Worm (Caenorhabditis elegans) whole organism, young adult: ENCODE data around the gene enpp-1.
A peak's percentile ranks its signal among the peaks of the same experiment; 100 is the strongest.

Experiments used
- C06A6.2 ChIP-seq: fragments of 200-800 bp; sonication (Bioruptor generic); conservative IDR thresholded peaks from 2 replicates; pipeline ENCODE4 v1.3.6; 2022; ENCODE audit warnings: missing genetic modification characterization, missing compliant biosample characterization
- C17E4.6 ChIP-seq: fragments of 200-800 bp; sonication (Bioruptor generic); IDR thresholded peaks from 2 replicates; pipeline ENCODE4 v1.3.6; 2022; ENCODE audit warnings: missing genetic modification reagents, missing genetic modification characterization, missing compliant biosample characterization
- F33H1.4 ChIP-seq: fragments of 200-800 bp; sonication (Bioruptor generic); IDR thresholded peaks from 2 replicates; pipeline ENCODE4 v1.3.6; 2022; ENCODE audit warnings: missing genetic modification reagents, missing genetic modification characterization, missing compliant biosample characterization
- F39B2.1 ChIP-seq: fragments of 200-800 bp; sonication (Bioruptor generic); IDR thresholded peaks from 2 replicates; pipeline ENCODE4 v1.3.6; 2022; ENCODE audit warnings: missing genetic modification reagents, missing genetic modification characterization, missing compliant biosample characterization
- F55B11.4 ChIP-seq: sonication (generic microtip); optimal IDR thresholded peaks from 2 replicates; lab custom pipeline; 2016; ENCODE audit warnings: missing compliant biosample characterization, missing genetic modification characterization, borderline replicate concordance; ENCODE audit not compliant: insufficient read depth
- F57A8.1 ChIP-seq: fragments of 200-800 bp; sonication (Bioruptor generic); optimal IDR thresholded peaks from 2 replicates; lab custom pipeline; 2018; ENCODE audit warnings: mild to moderate bottlenecking, missing genetic modification characterization, moderate library complexity, missing compliant biosample characterization
- K12H6.12 ChIP-seq: fragments of 200-800 bp; sonication (Bioruptor generic); optimal IDR thresholded peaks from 2 replicates; lab custom pipeline; 2018; ENCODE audit warnings: mild to moderate bottlenecking, missing genetic modification characterization, missing compliant biosample characterization
- Y53G8AR.9 ChIP-seq: fragments of 200-800 bp; sonication (Bioruptor generic); conservative IDR thresholded peaks from 2 replicates; pipeline ENCODE4 v1.3.6; 2022; ENCODE audit warnings: missing genetic modification reagents, missing genetic modification characterization, missing compliant biosample characterization
- ZK185.1 ChIP-seq: sonication (generic microtip); optimal IDR thresholded peaks from 2 replicates; lab custom pipeline; 2016; ENCODE audit warnings: mild to moderate bottlenecking, missing genetic modification characterization, missing compliant biosample characterization; ENCODE audit not compliant: poor library complexity, severe bottlenecking
- ama-1 ChIP-seq, 3 experiments: fragments of 150-350 bp in 1 of 3; sonication (generic microtip) in 2 of 3; optimal IDR thresholded peaks; 2 replicates each; lab custom pipeline; 2014 to 2018; ENCODE audit warnings: missing biosample characterization in 2 of 3, missing genetic modification characterization in 2 of 3, missing genetic modification reagents in 2 of 3
- aptf-2 ChIP-seq: fragments of 200-800 bp; sonication (Bioruptor generic); conservative IDR thresholded peaks from 2 replicates; pipeline ENCODE4 v1.3.6; 2022; ENCODE audit warnings: missing genetic modification reagents, missing genetic modification characterization, missing compliant biosample characterization
- atf-7 ChIP-seq: sonication (generic microtip); optimal IDR thresholded peaks from 2 replicates; lab custom pipeline; 2017; ENCODE audit warnings: mild to moderate bottlenecking, missing genetic modification characterization, missing compliant biosample characterization
- attf-3 ChIP-seq: fragments of 200-800 bp; sonication (Bioruptor generic); conservative IDR thresholded peaks from 2 replicates; pipeline ENCODE4 v1.3.6; 2022; ENCODE audit warnings: missing genetic modification reagents, missing genetic modification characterization, missing compliant biosample characterization
- cebp-2 ChIP-seq: fragments of 200-800 bp; sonication (Bioruptor generic); IDR thresholded peaks from 2 replicates; pipeline ENCODE4 v1.3.6; 2022; ENCODE audit warnings: missing genetic modification characterization, missing compliant biosample characterization
- ceh-27 ChIP-seq: fragments of 200-800 bp; sonication (Bioruptor generic); optimal IDR thresholded peaks from 2 replicates; lab custom pipeline; 2018; ENCODE audit warnings: mild to moderate bottlenecking, missing genetic modification characterization, moderate library complexity, missing compliant biosample characterization
- dpl-1 ChIP-seq: fragments of 150-350 bp; optimal IDR thresholded peaks from 2 replicates; lab custom pipeline; 2014; ENCODE audit warnings: missing biosample characterization, missing genetic modification reagents, missing genetic modification characterization
- egl-44 ChIP-seq: fragments of 200-800 bp; sonication (Bioruptor generic); IDR thresholded peaks from 2 replicates; pipeline ENCODE4 v1.3.6; 2022; ENCODE audit warnings: missing genetic modification reagents, missing genetic modification characterization, missing compliant biosample characterization
- ekl-4 ChIP-seq: fragments of 200-800 bp; sonication (Bioruptor generic); IDR thresholded peaks from 2 replicates; pipeline ENCODE4 v1.3.6; 2022; ENCODE audit warnings: missing genetic modification reagents, missing genetic modification characterization, missing compliant biosample characterization
- ets-4 ChIP-seq: fragments of 200-800 bp; sonication (Bioruptor generic); optimal IDR thresholded peaks from 2 replicates; lab custom pipeline; 2018; ENCODE audit warnings: mild to moderate bottlenecking, missing genetic modification characterization, missing compliant biosample characterization
- hlh-26 ChIP-seq: fragments of 200-800 bp; sonication (Bioruptor generic); conservative IDR thresholded peaks from 2 replicates; pipeline ENCODE4 v1.3.6; 2022; ENCODE audit warnings: missing genetic modification reagents, missing genetic modification characterization, missing compliant biosample characterization
- lag-1 ChIP-seq: fragments of 200-800 bp; sonication (Bioruptor generic); IDR thresholded peaks from 2 replicates; pipeline ENCODE4 v1.3.6; 2022; ENCODE audit warnings: missing genetic modification reagents, missing genetic modification characterization, missing compliant biosample characterization
- let-526 ChIP-seq: fragments of 200-800 bp; sonication (Bioruptor generic); IDR thresholded peaks from 2 replicates; pipeline ENCODE4 v1.3.6; 2022; ENCODE audit warnings: missing genetic modification reagents, missing genetic modification characterization, missing compliant biosample characterization
- lin-26 ChIP-seq: fragments of 200-800 bp; sonication (Bioruptor generic); IDR thresholded peaks from 2 replicates; pipeline ENCODE4 v1.3.6; 2022; ENCODE audit warnings: missing genetic modification reagents, missing genetic modification characterization, missing compliant biosample characterization
- lin-54 ChIP-seq: fragments of 200-800 bp; sonication (Bioruptor generic); optimal IDR thresholded peaks from 2 replicates; lab custom pipeline; 2018; ENCODE audit warnings: mild to moderate bottlenecking, missing genetic modification characterization, missing compliant biosample characterization
- mcd-1 ChIP-seq: fragments of 200-800 bp; sonication (Bioruptor generic); IDR thresholded peaks from 2 replicates; pipeline ENCODE4 v1.3.6; 2022; ENCODE audit warnings: missing genetic modification reagents, missing genetic modification characterization, missing compliant biosample characterization
- mel-28 ChIP-seq: sonication (generic microtip); optimal IDR thresholded peaks from 2 replicates; lab custom pipeline; 2016; ENCODE audit warnings: borderline replicate concordance, mild to moderate bottlenecking, missing genetic modification characterization, missing compliant biosample characterization
- mxl-1 ChIP-seq: sonication (generic microtip); optimal IDR thresholded peaks from 2 replicates; lab custom pipeline; 2016; ENCODE audit warnings: missing genetic modification characterization, missing compliant biosample characterization
- nfya-2 ChIP-seq: fragments of 200-800 bp; sonication (Bioruptor generic); IDR thresholded peaks from 2 replicates; pipeline ENCODE4 v1.3.6; 2022; ENCODE audit warnings: missing genetic modification reagents, missing genetic modification characterization, missing compliant biosample characterization
- nhr-80 ChIP-seq: sonication (generic microtip); optimal IDR thresholded peaks from 2 replicates; lab custom pipeline; 2016; ENCODE audit warnings: missing genetic modification characterization, missing compliant biosample characterization
- nhr-90 ChIP-seq: sonication (generic microtip); optimal IDR thresholded peaks from 2 replicates; lab custom pipeline; 2016; ENCODE audit warnings: missing genotype, mild to moderate bottlenecking, missing genetic modification characterization, missing compliant biosample characterization
- rcor-1 ChIP-seq: fragments of 200-800 bp; sonication (Bioruptor generic); IDR thresholded peaks from 2 replicates; pipeline ENCODE4 v1.3.6; 2022; ENCODE audit warnings: missing genetic modification reagents, missing genetic modification characterization, missing compliant biosample characterization
- rec-8 ChIP-seq, 2 experiments: sonication (generic microtip); optimal IDR thresholded peaks; 2 replicates each; lab custom pipeline; 2016; ENCODE audit warnings: mild to moderate bottlenecking in 2 of 2, missing genetic modification characterization in 2 of 2, missing genetic modification reagents in 2 of 2, missing genotype in 2 of 2, missing biosample characterization in 1 of 2, missing compliant biosample characterization in 1 of 2, moderate library complexity in 1 of 2
- sea-2 ChIP-seq: fragments of 200-800 bp; sonication (Bioruptor generic); IDR thresholded peaks from 2 replicates; pipeline ENCODE4 v1.3.6; 2022; ENCODE audit warnings: missing genetic modification characterization, missing compliant biosample characterization
- snpc-1.3 ChIP-seq: sonication (generic microtip); optimal IDR thresholded peaks from 2 replicates; lab custom pipeline; 2017; ENCODE audit warnings: missing genetic modification characterization, mild to moderate bottlenecking, missing compliant biosample characterization, antibody characterized with exemption, moderate library complexity, missing genotype, missing genetic modification reagents; ENCODE audit not compliant: insufficient read depth
- snpc-3.4 ChIP-seq: sonication (generic microtip); optimal IDR thresholded peaks from 2 replicates; lab custom pipeline; 2017; ENCODE audit warnings: missing genetic modification characterization, mild to moderate bottlenecking, missing compliant biosample characterization, antibody characterized with exemption, moderate library complexity, missing genotype, missing genetic modification reagents
- tlf-1 ChIP-seq: fragments of 200-800 bp; sonication (Bioruptor generic); optimal IDR thresholded peaks from 2 replicates; lab custom pipeline; 2018; ENCODE audit warnings: mild to moderate bottlenecking, missing genetic modification characterization, missing compliant biosample characterization
- zim-3 ChIP-seq: sonication (generic microtip); optimal IDR thresholded peaks from 2 replicates; lab custom pipeline; 2017; ENCODE audit warnings: mild to moderate bottlenecking, missing genetic modification characterization, moderate library complexity, missing compliant biosample characterization
- ztf-22 ChIP-seq: fragments of 200-800 bp; sonication (Bioruptor generic); optimal IDR thresholded peaks from 2 replicates; lab custom pipeline; 2018; ENCODE audit warnings: mild to moderate bottlenecking, missing genetic modification characterization, moderate library complexity, missing compliant biosample characterization
- ztf-26 ChIP-seq: sonication (generic microtip); optimal IDR thresholded peaks from 2 replicates; lab custom pipeline; 2017; ENCODE audit warnings: missing genetic modification characterization, missing compliant biosample characterization
- ztf-28 ChIP-seq: fragments of 200-800 bp; sonication (Bioruptor generic); IDR thresholded peaks from 2 replicates; pipeline ENCODE4 v1.3.6; 2022; ENCODE audit warnings: missing genetic modification reagents, missing genetic modification characterization, missing compliant biosample characterization

enpp-1 gene

DNA sequence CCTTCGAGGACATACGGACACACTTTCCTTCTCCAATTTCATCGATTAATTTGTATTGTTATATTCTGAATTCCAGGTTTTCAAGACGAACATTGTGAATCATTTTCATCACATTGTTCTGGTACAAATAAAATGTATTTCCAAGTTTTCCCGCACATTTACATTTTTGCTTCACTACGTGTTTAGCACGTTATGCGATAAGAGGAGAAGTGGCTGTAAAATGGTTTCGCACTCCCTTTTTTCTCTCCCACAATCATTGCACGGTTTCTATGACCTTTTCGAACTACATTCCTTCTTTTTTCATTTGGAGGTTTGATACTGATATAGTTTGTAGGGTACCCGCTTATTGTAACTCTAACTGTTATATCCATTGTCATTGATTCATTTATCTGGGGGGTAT is 17.5 kb upstream of the enpp-1 start:
- TF ChIP-seq ztf-26 (tag; lab: Kevin White, UChicago) (no peak), mxl-1 (tag; lab: Kevin White, UChicago) (no peak), mel-28 (tag; lab: Kevin White, UChicago) (no peak), nhr-80 (tag; lab: Kevin White, UChicago) (peak; percentile 70)

DNA sequence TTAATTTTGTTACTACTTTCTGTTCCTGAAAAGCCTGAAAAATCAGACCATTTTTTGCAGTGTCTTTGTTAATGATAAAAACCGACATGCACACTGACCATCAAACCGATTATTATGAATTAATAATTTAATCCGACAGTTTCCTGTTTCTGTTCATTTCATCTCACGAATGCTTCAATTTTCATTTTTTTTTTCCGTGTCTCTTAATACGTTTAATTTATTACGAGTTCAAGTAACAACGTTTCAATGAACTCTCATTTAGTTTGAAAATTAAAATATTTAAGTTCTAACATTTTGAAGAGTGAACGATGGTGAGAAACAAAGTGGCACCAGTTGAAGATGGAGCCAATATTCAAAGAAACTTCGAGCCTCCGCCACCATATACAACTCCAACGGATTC is 16.6 kb upstream of the enpp-1 start, which contains the start of gene spin-1:
Gene spin-1, plus strand, starts transcription at position 301 of the 400 bp plus-strand sequence.
- TF ChIP-seq lin-26 (GFP tag; lab: Robert Waterston, UW) (no peak), atf-7 (no peak), K12H6.12 (tag; lab: Kevin White, UChicago) (no peak), sea-2 (GFP tag; lab: Robert Waterston, UW) (no peak), ama-1 (optimal IDR thresholded peaks at IDR 0.05; lab: Kevin White, UChicago) (no peak), ama-1 (GFP tag; optimal IDR thresholded peaks at IDR 0.05; lab: Kevin White, UChicago) (no peak), lag-1 (GFP tag; lab: Robert Waterston, UW) (no peak), hlh-26 (GFP tag; lab: Robert Waterston, UW) (no peak), tlf-1 (GFP tag; lab: Kevin White, UChicago) (no peak), C06A6.2 (GFP tag; lab: Robert Waterston, UW) (no peak), cebp-2 (GFP tag; lab: Robert Waterston, UW) (no peak), ZK185.1 (tag; lab: Kevin White, UChicago) (no peak), attf-3 (GFP tag; lab: Robert Waterston, UW) (no peak), nfya-2 (GFP tag; lab: Robert Waterston, UW) (no peak), lin-54 (GFP tag; lab: Kevin White, UChicago) (no peak)

DNA sequence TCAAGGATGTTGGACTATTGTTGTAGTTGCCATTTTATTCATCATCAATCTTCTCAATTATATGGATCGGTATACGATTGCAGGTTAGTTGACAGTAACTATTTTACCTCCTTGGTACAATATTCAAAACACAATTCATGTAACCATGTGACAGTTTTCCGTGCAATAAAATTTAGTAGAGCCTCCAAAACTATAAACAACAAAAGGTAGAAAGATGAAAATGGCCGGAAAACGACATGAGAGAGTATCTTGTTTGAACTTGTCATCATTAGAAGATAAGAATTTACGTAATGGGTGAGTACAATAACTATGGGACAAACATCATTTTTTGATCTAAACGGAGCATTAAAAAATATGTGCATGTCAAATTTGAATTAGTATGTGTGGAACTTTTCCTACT is 16.1 kb upstream of the enpp-1 start:
- TF ChIP-seq ztf-26 (tag; lab: Kevin White, UChicago) (no peak), nhr-80 (tag; lab: Kevin White, UChicago) (peak; percentile 27)

DNA sequence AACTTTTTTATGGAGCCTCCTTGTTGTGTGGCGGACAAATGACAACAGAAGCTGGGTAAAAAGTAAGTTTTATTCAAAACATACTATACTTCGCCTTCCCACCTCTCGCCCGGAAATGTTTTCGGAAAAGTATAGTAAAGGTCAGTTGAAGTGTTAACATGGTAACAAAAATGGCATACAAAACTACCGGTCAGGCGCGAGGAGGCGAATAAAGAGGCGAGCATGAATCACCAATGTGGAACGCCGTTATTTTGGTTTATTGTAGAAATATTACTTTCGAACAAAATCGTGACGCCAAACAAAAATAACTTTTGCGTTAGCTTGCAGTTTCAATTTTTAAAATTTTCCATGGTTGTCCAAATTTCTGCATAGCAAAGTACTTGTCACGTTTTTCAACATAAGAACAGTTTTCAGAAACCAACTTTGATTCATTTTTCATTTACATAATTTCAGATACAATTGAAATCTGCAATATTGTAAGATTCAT is 13.6 kb upstream of the enpp-1 start, which contains the start of gene C13C4.8:
Gene C13C4.8, plus strand, starts transcription at position 437 of the 487 bp plus-strand sequence.
- TF ChIP-seq snpc-3.4 (no peak), snpc-1.3 (no peak), F33H1.4 (no peak), Y53G8AR.9 (GFP tag; lab: Robert Waterston, UW) (no peak), mcd-1 (GFP tag; lab: Robert Waterston, UW) (no peak), ztf-26 (tag; lab: Kevin White, UChicago) (no peak), ceh-27 (GFP tag; lab: Kevin White, UChicago) (no peak), aptf-2 (no peak), ama-1 (optimal IDR thresholded peaks at IDR 0.05; lab: Kevin White, UChicago) (no peak), ama-1 (GFP tag; optimal IDR thresholded peaks at IDR 0.05; lab: Kevin White, UChicago) (no peak), mxl-1 (tag; lab: Kevin White, UChicago) (no peak), zim-3 (tag; lab: Kevin White, UChicago) (no peak)

DNA sequence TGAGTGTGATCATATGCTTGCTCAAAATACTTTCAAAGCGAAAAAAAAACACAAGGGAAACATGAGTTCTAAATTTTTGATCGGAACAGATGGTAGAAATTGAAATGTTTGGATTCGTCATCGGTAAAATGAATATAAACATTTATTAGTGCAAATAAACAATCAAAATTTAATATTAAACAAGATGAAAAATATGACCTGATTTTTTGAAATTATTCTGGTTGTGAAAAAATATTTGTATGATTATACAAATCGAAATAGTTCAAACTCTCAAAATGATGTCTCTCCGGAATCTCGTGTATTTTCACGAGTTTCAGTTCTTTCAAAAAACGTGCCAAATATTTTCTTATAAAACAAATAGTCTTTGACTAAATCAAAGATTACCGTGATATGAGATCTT is 10.9 kb upstream of the enpp-1 start, which contains the start of gene C13C4.7:
Gene C13C4.7, minus strand, starts transcription at position 101 of the 400 bp plus-strand sequence.
- TF ChIP-seq C17E4.6 (GFP tag; lab: Robert Waterston, UW) (no peak), egl-44 (no peak), ekl-4 (no peak), ztf-22 (no peak), rcor-1 (GFP tag; lab: Robert Waterston, UW) (no peak), let-526 (GFP tag; lab: Robert Waterston, UW) (no peak), ztf-28 (no peak), F55B11.4 (no peak), lin-54 (GFP tag; lab: Kevin White, UChicago) (no peak), dpl-1 (GFP tag; lab: Kevin White, UChicago) (no peak), ceh-27 (GFP tag; lab: Kevin White, UChicago) (no peak), snpc-1.3 (no peak), lin-26 (GFP tag; lab: Robert Waterston, UW) (no peak), F57A8.1 (GFP tag; lab: Kevin White, UChicago) (no peak), rec-8 (tag; optimal IDR thresholded peaks at IDR 0.05; lab: Kevin White, UChicago) (no peak), F39B2.1 (no peak), zim-3 (tag; lab: Kevin White, UChicago) (no peak), ets-4 (no peak), nhr-90 (no peak)
